Fruit fly (Drosophila melanogaster) whole organism, prepupa: ENCODE results near the gene CG31875.
A peak's percentile ranks its signal among the peaks of the same experiment; 100 is the strongest.

Experiments
- CG10631 ChIP-seq: fragments of 200-800 bp; sonication (Bioruptor generic); optimal IDR thresholded peaks from 2 replicates; lab custom pipeline; 2016; ENCODE audit warnings: missing biosample characterization, missing genetic modification characterization
- CG10669 ChIP-seq: fragments of 200-800 bp; sonication (Bioruptor generic); optimal IDR thresholded peaks from 3 replicates; lab custom pipeline; 2018; ENCODE audit warnings: missing biosample characterization, mild to moderate bottlenecking, missing genetic modification characterization, moderate library complexity
- CG11294 ChIP-seq: fragments of 200-800 bp; sonication (Bioruptor generic); IDR thresholded peaks from 2 replicates; pipeline ENCODE4 v1.3.6; 2022; ENCODE audit warnings: missing biosample characterization, missing genetic modification characterization
- CG11902 ChIP-seq: fragments of 200-800 bp; sonication (Bioruptor generic); optimal IDR thresholded peaks from 3 replicates; lab custom pipeline; 2016; ENCODE audit warnings: missing biosample characterization, missing genetic modification characterization
- CG15336 ChIP-seq: fragments of 200-800 bp; sonication (Bioruptor generic); IDR thresholded peaks from 2 replicates; pipeline ENCODE4 v1.3.6; 2022; ENCODE audit warnings: missing biosample characterization, missing genetic modification characterization
- CG1621 ChIP-seq: fragments of 200-800 bp; sonication (Bioruptor generic); optimal IDR thresholded peaks from 3 replicates; lab custom pipeline; 2018; ENCODE audit warnings: missing biosample characterization, mild to moderate bottlenecking, missing genetic modification characterization
- CG3032 ChIP-seq: fragments of 200-800 bp; optimal IDR thresholded peaks from 2 replicates; lab custom pipeline; 2019; ENCODE audit warnings: missing biosample characterization, mild to moderate bottlenecking, missing genetic modification characterization, moderate library complexity
- CG31627 ChIP-seq: fragments of 200-800 bp; sonication (Bioruptor generic); optimal IDR thresholded peaks from 3 replicates; lab custom pipeline; 2016; ENCODE audit warnings: missing biosample characterization, missing genetic modification characterization
- CG32006 ChIP-seq: fragments of 200-800 bp; sonication (Bioruptor generic); optimal IDR thresholded peaks from 3 replicates; lab custom pipeline; 2017; ENCODE audit warnings: missing biosample characterization, mild to moderate bottlenecking, missing genetic modification characterization
- CG4318 ChIP-seq: fragments of 200-800 bp; sonication (Bioruptor generic); optimal IDR thresholded peaks from 3 replicates; lab custom pipeline; 2017; ENCODE audit warnings: missing biosample characterization, mild to moderate bottlenecking, missing genetic modification characterization
- CG6163 ChIP-seq: fragments of 200-800 bp; sonication (Bioruptor generic); IDR thresholded peaks from 3 replicates; pipeline ENCODE4 v1.3.6; 2022; ENCODE audit warnings: missing biosample characterization, missing genetic modification characterization
- CG6276 ChIP-seq: fragments of 200-800 bp; sonication (Bioruptor generic); optimal IDR thresholded peaks from 2 replicates; lab custom pipeline; 2017; ENCODE audit warnings: missing biosample characterization, mild to moderate bottlenecking, missing genetic modification characterization
- CG6792 ChIP-seq: fragments of 200-800 bp; sonication (Bioruptor generic); optimal IDR thresholded peaks from 3 replicates; lab custom pipeline; 2016; ENCODE audit warnings: missing biosample characterization, missing genetic modification characterization
- CG6808 ChIP-seq: fragments of 200-800 bp; sonication (Bioruptor generic); optimal IDR thresholded peaks from 3 replicates; lab custom pipeline; 2017; ENCODE audit warnings: missing biosample characterization, missing genetic modification characterization, mild to moderate bottlenecking, moderate library complexity, missing genetic modification reagents
- CG6854 ChIP-seq: fragments of 200-800 bp; sonication (Bioruptor generic); optimal IDR thresholded peaks from 2 replicates; lab custom pipeline; 2017; ENCODE audit warnings: missing biosample characterization, mild to moderate bottlenecking, missing genetic modification characterization
- CG7368 ChIP-seq: fragments of 200-800 bp; sonication (Bioruptor generic); optimal IDR thresholded peaks from 3 replicates; lab custom pipeline; 2016; ENCODE audit warnings: missing biosample characterization, missing genetic modification characterization
- CG8119 ChIP-seq: fragments of 200-800 bp; sonication (Bioruptor generic); IDR thresholded peaks from 3 replicates; pipeline ENCODE4 v1.3.6; 2022; ENCODE audit warnings: missing biosample characterization, missing genetic modification characterization
- CG8319 ChIP-seq: fragments of 200-800 bp; sonication (Bioruptor generic); optimal IDR thresholded peaks from 3 replicates; lab custom pipeline; 2016; ENCODE audit warnings: missing biosample characterization, missing genetic modification characterization
- Eip78C ChIP-seq: fragments of 200-800 bp; sonication (Bioruptor generic); peaks from one replicate; lab custom pipeline; 2016; ENCODE audit warnings: missing biosample characterization, missing genetic modification characterization
- Eip93F ChIP-seq: fragments of 200-800 bp; sonication (Bioruptor generic); optimal IDR thresholded peaks from 2 replicates; lab custom pipeline; 2016; ENCODE audit warnings: missing biosample characterization, mild to moderate bottlenecking, missing genetic modification characterization
- Ets21C ChIP-seq: fragments of 200-800 bp; sonication (Bioruptor generic); optimal IDR thresholded peaks from 3 replicates; lab custom pipeline; 2016; ENCODE audit warnings: missing biosample characterization, missing genetic modification characterization
- Ets96B ChIP-seq: fragments of 200-800 bp; optimal IDR thresholded peaks from 2 replicates; lab custom pipeline; 2019; ENCODE audit warnings: missing biosample characterization, mild to moderate bottlenecking, missing genetic modification characterization, moderate library complexity
- Gug ChIP-seq: fragments of 200-800 bp; sonication (Bioruptor generic); IDR thresholded peaks from 2 replicates; pipeline ENCODE4 v1.3.6; 2022; ENCODE audit warnings: missing biosample characterization, missing genetic modification characterization
- Hr38 ChIP-seq: sonication (Bioruptor generic); optimal IDR thresholded peaks from 2 replicates; lab custom pipeline; 2016; ENCODE audit warnings: missing biosample characterization, missing genetic modification characterization
- Hr39 ChIP-seq: fragments of 200-800 bp; sonication (Bioruptor generic); optimal IDR thresholded peaks from 2 replicates; lab custom pipeline; 2016; ENCODE audit warnings: missing biosample characterization, missing genetic modification characterization
- Lpt ChIP-seq: fragments of 200-800 bp; sonication (Bioruptor generic); optimal IDR thresholded peaks from 3 replicates; lab custom pipeline; 2016; ENCODE audit warnings: missing biosample characterization, missing genetic modification characterization
- OdsH ChIP-seq: fragments of 200-800 bp; sonication (Bioruptor generic); optimal IDR thresholded peaks from 3 replicates; lab custom pipeline; 2016; ENCODE audit warnings: missing biosample characterization, missing genetic modification characterization
- Smox ChIP-seq: fragments of 200-800 bp; sonication (Bioruptor generic); optimal IDR thresholded peaks from 3 replicates; lab custom pipeline; 2016; ENCODE audit warnings: missing biosample characterization, missing genetic modification characterization
- Sox102F ChIP-seq: fragments of 200-800 bp; sonication (Bioruptor generic); optimal IDR thresholded peaks from 2 replicates; lab custom pipeline; 2016; ENCODE audit warnings: missing biosample characterization, mild to moderate bottlenecking, missing genetic modification characterization
- Sox15 ChIP-seq: fragments of 200-800 bp; sonication (Bioruptor generic); optimal IDR thresholded peaks from 3 replicates; lab custom pipeline; 2016; ENCODE audit warnings: missing biosample characterization, missing genetic modification characterization
- achi ChIP-seq: fragments of 200-800 bp; sonication (Bioruptor generic); optimal IDR thresholded peaks from 3 replicates; lab custom pipeline; 2016; ENCODE audit warnings: missing biosample characterization, missing genetic modification characterization
- acj6 ChIP-seq: fragments of 200-800 bp; sonication (Bioruptor generic); optimal IDR thresholded peaks from 3 replicates; lab custom pipeline; 2016; ENCODE audit warnings: missing biosample characterization, missing genetic modification characterization
- cyc ChIP-seq: fragments of 200-800 bp; sonication (Bioruptor generic); optimal IDR thresholded peaks from 3 replicates; lab custom pipeline; 2016; ENCODE audit warnings: missing biosample characterization, missing genetic modification characterization
- dac ChIP-seq: fragments of 200-800 bp; sonication (Bioruptor generic); optimal IDR thresholded peaks from 2 replicates; lab custom pipeline; 2017; ENCODE audit warnings: missing biosample characterization, mild to moderate bottlenecking, missing genetic modification characterization
- dsx ChIP-seq: fragments of 200-800 bp; optimal IDR thresholded peaks from 3 replicates; lab custom pipeline; 2019; ENCODE audit warnings: missing biosample characterization, mild to moderate bottlenecking, missing genetic modification characterization, moderate library complexity; ENCODE audit not compliant: poor library complexity, severe bottlenecking
- eg ChIP-seq: fragments of 200-800 bp; sonication (Bioruptor generic); IDR thresholded peaks from 3 replicates; pipeline ENCODE4 v1.3.6; 2022; ENCODE audit warnings: missing biosample characterization, missing genetic modification characterization
- esn ChIP-seq: fragments of 200-800 bp; sonication (Bioruptor generic); optimal IDR thresholded peaks from 2 replicates; lab custom pipeline; 2016; ENCODE audit warnings: missing biosample characterization, mild to moderate bottlenecking, missing genetic modification characterization, moderate library complexity
- fkh ChIP-seq: fragments of 200-800 bp; sonication (Bioruptor generic); optimal IDR thresholded peaks from 3 replicates; lab custom pipeline; 2017; ENCODE audit warnings: missing biosample characterization, mild to moderate bottlenecking, missing genetic modification characterization, moderate library complexity
- net ChIP-seq: fragments of 200-800 bp; sonication (Bioruptor generic); optimal IDR thresholded peaks from 3 replicates; lab custom pipeline; 2016; ENCODE audit warnings: missing biosample characterization, missing genetic modification characterization
- pdm3 ChIP-seq: fragments of 200-800 bp; sonication (Bioruptor generic); optimal IDR thresholded peaks from 3 replicates; lab custom pipeline; 2016; ENCODE audit warnings: missing biosample characterization, missing genetic modification characterization
- salr ChIP-seq, 2 experiments: fragments of 200-800 bp; sonication (Bioruptor generic); optimal IDR thresholded peaks; 3 replicates each; lab custom pipeline; 2016 to 2018; ENCODE audit warnings: missing biosample characterization in 2 of 2, missing genetic modification characterization in 2 of 2, mild to moderate bottlenecking in 1 of 2
- spab ChIP-seq: fragments of 200-800 bp; sonication (Bioruptor generic); optimal IDR thresholded peaks from 2 replicates; lab custom pipeline; 2017; ENCODE audit warnings: missing biosample characterization, mild to moderate bottlenecking, missing genetic modification characterization, missing genetic modification reagents
- ss ChIP-seq, 2 experiments: fragments of 200-800 bp; sonication (Bioruptor generic); optimal IDR thresholded peaks; 2 replicates in 1 of 2; 3 replicates in 1 of 2; lab custom pipeline; 2017 to 2018; ENCODE audit warnings: mild to moderate bottlenecking in 2 of 2, missing biosample characterization in 2 of 2, missing genetic modification characterization in 2 of 2, moderate library complexity in 1 of 2
- svp ChIP-seq: fragments of 200-800 bp; sonication (Bioruptor generic); peaks from one replicate; lab custom pipeline; 2016; ENCODE audit warnings: missing biosample characterization, missing genetic modification characterization
- topi ChIP-seq: fragments of 200-800 bp; sonication (Bioruptor generic); optimal IDR thresholded peaks from 3 replicates; lab custom pipeline; 2016; ENCODE audit warnings: missing biosample characterization, missing genetic modification characterization
- vri ChIP-seq: fragments of 200-800 bp; sonication (Bioruptor generic); optimal IDR thresholded peaks from 3 replicates; lab custom pipeline; 2016; ENCODE audit warnings: missing biosample characterization, mild to moderate bottlenecking, missing genetic modification characterization

Gene CG31875

DNA sequence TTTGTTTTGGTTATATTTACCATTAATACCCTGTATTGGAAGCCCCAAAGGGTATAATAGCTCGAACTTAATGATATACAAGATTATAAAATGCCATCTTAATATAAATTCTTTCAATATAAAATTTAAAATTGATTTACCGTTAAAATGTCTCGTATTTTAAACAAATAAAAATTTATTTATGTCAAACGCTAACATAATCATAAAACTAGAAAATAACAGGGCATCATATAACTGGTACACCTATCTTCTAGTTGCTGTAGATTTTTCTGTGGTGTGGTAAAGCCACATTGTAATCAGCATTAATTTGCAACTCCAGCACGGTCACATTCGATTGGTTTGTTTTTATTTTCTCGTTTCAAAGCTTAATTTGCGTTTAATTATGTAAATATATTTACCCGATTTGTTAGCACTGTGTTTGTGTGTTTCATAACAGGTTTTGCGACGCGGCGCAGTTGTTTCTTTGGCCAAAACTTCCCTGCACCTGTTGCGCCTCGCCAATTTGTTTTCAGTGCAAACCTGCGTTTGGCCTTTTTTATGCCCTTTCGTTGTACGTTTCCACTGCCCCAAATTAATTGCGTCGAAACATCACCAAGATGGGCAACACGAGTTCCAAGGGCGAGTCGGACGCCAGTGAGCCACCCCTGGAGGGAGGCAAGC lies 45.4 kb downstream of the CG31875 start, which contains the start of the genes CG4658 and CG5846 (continued):
- peak; percentile 74 for TF ChIP-seq CG6808 (GFP tag; lab: Kevin White, UChicago)
- peak; percentile 88 for TF ChIP-seq vri (GFP tag; lab: Kevin White, UChicago)
- peak; percentile 93 for TF ChIP-seq Smox (GFP tag; lab: Kevin White, UChicago)
- peak; percentile 93 for TF ChIP-seq acj6 (GFP tag; lab: Kevin White, UChicago)
- TF ChIP-seq Hr39 (GFP tag; lab: Kevin White, UChicago): peak; percentile 90
- peak; percentile 91 for TF ChIP-seq net (GFP tag; lab: Kevin White, UChicago)
- peak; percentile 98 for TF ChIP-seq Eip78C (GFP tag; lab: Kevin White, UChicago)
- TF ChIP-seq CG7368 (GFP tag; lab: Kevin White, UChicago): peak; percentile 90
- peak; percentile 82 for TF ChIP-seq CG1621 (tag; lab: Kevin White, UChicago)
- TF ChIP-seq cyc (GFP tag; lab: Kevin White, UChicago): peak; percentile 92
- peak; percentile 95 for TF ChIP-seq CG8119 (GFP tag; lab: Robert Waterston, UW)
- TF ChIP-seq CG31627 (GFP tag; lab: Kevin White, UChicago): peak; percentile 93
- TF ChIP-seq CG11902 (GFP tag; lab: Kevin White, UChicago): peak; percentile 84
- TF ChIP-seq OdsH (GFP tag; lab: Kevin White, UChicago): peak; percentile 96
- peak; percentile 93 for TF ChIP-seq CG10631
- peak; percentile 79 for TF ChIP-seq CG8319 (GFP tag; lab: Kevin White, UChicago)
- TF ChIP-seq topi (GFP tag; lab: Kevin White, UChicago): peak; percentile 92
- TF ChIP-seq Sox15: peak; percentile 86
- TF ChIP-seq CG10669 (GFP tag; lab: Kevin White, UChicago): peak; percentile 90
- TF ChIP-seq Lpt (GFP tag; lab: Kevin White, UChicago): peak; percentile 92
- peak; percentile 97 for TF ChIP-seq esn (GFP tag; lab: Kevin White, UChicago)
- TF ChIP-seq CG6792 (GFP tag; lab: Kevin White, UChicago): peak; percentile 93
- no peak for TF ChIP-seq Eip93F
- peak; percentile 91 for TF ChIP-seq fkh
- peak; percentile 50 for TF ChIP-seq dac (GFP tag; lab: Kevin White, UChicago)
- TF ChIP-seq achi (GFP tag; lab: Kevin White, UChicago): peak; percentile 93
- no peak for TF ChIP-seq spab (GFP tag; lab: Kevin White, UChicago)
- TF ChIP-seq CG11294 (GFP tag; lab: Robert Waterston, UW): peak; percentile 90
- TF ChIP-seq Gug: peak; percentile 93
- peak; percentile 94 for TF ChIP-seq dsx (GFP tag; lab: Kevin White, UChicago)
- peak; percentile 40 for TF ChIP-seq CG6854 (GFP tag; lab: Kevin White, UChicago)
- TF ChIP-seq CG3032: peak; percentile 92
- peak; percentile 90 for TF ChIP-seq Sox102F (GFP tag; lab: Kevin White, UChicago)
- TF ChIP-seq CG15336: peak; percentile 95
- TF ChIP-seq CG4318 (GFP tag; lab: Kevin White, UChicago): no peak
- peak; percentile 86 for TF ChIP-seq Ets21C (GFP tag; lab: Kevin White, UChicago)
- peak; percentile 90 for TF ChIP-seq CG32006
- TF ChIP-seq eg (GFP tag; lab: Robert Waterston, UW): peak; percentile 96

DNA sequence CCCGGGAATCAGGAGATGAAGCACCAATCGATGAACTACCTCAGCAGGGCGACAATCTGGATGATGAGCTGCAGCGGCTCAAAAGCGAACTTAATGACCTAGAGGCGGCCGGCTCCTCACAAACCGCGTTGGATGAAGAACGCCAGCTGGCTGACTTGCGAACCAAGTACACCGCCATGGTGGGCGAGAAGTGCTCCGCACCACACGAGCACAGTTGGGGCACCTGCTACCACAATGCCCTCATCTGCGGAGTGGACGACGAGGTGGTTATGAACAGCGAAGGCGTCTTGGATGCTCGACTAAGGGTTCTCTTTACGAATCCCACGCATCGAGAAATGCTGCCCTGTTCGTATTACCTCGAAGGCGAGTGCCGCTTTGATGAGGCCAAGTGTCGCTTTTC lies 47.8 kb downstream of the CG31875 start:
- no peak for TF ChIP-seq CG6854 (GFP tag; lab: Kevin White, UChicago)
- TF ChIP-seq dac (GFP tag; lab: Kevin White, UChicago): no peak
- TF ChIP-seq CG6808 (GFP tag; lab: Kevin White, UChicago): no peak
- no peak for TF ChIP-seq CG32006
- no peak for TF ChIP-seq vri (GFP tag; lab: Kevin White, UChicago)
- TF ChIP-seq CG6163 (GFP tag; lab: Robert Waterston, UW): no peak
- no peak for TF ChIP-seq ss (GFP tag; optimal IDR thresholded peaks at IDR 0.05; lab: Kevin White, UChicago)
- TF ChIP-seq svp (GFP tag; lab: Kevin White, UChicago): no peak
- no peak for TF ChIP-seq spab (GFP tag; lab: Kevin White, UChicago)
- TF ChIP-seq CG31627 (GFP tag; lab: Kevin White, UChicago): no peak
- TF ChIP-seq salr (GFP tag; optimal IDR thresholded peaks at IDR 0.05; lab: Kevin White, UChicago): no peak
- TF ChIP-seq CG7368 (GFP tag; lab: Kevin White, UChicago): no peak
- no peak for TF ChIP-seq CG6276
- no peak for TF ChIP-seq Eip78C (GFP tag; lab: Kevin White, UChicago)
- TF ChIP-seq Hr38: no peak
- TF ChIP-seq pdm3 (GFP tag; lab: Kevin White, UChicago): no peak
- TF ChIP-seq Ets96B (tag; lab: Kevin White, UChicago): no peak
